Worm (Caenorhabditis elegans): ENCODE data around the gene dct-5.

DNA sequence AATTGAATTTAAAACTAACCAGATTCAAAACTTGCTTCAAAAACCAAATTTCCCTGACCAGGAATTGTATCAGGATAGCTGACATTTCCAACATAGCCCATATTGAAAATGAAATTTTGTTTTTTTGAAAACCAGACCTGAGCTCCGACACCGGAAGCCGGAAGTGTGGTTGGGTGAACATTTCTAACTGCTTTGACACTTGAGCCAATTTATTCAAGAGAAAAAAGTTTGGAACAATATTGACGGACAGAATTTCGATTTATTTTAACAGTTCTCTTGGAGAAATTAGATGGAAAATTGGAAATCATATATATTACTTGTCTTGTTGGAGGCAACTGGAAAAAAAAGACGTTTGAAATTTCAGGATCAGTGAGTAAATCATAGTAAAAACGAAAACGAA, 49.5 kb downstream of the dct-5 start, which contains the start of gene ccpp-6:
- TF ChIP-seq ama-1 (optimal IDR thresholded peaks at IDR 0.05) (no peak), ceh-30 (tag; optimal IDR thresholded peaks at IDR 0.05) (no peak), nfya-1 (tag; optimal IDR thresholded peaks at IDR 0.05) (no peak), unc-86 (tag; optimal IDR thresholded peaks at IDR 0.05) (no peak), elt-2 (tag; optimal IDR thresholded peaks at IDR 0.05) (no peak), unc-42 (tag; optimal IDR thresholded peaks at IDR 0.05) (no peak), pha-4 (tag; optimal IDR thresholded peaks at IDR 0.05) (no peak), madf-2 (tag; optimal IDR thresholded peaks at IDR 0.05) (no peak), hlh-6 (tag; optimal IDR thresholded peaks at IDR 0.05) (no peak), dve-1 (tag; optimal IDR thresholded peaks at IDR 0.05) (no peak), nhr-11 (tag; optimal IDR thresholded peaks at IDR 0.05) (no peak), tbx-7 (tag; optimal IDR thresholded peaks at IDR 0.05) (no peak), unc-55 (GFP tag; optimal IDR thresholded peaks at IDR 0.05) (no peak)

All from whole organism, late embryonic.